Worm (Caenorhabditis elegans) whole organism, young adult: ENCODE measurements around the gene F52E1.14.

Experiments
- B0035.1 ChIP-seq: sonication (generic microtip); optimal IDR thresholded peaks from 2 replicates; lab custom pipeline; 2016; ENCODE audit warnings: missing genetic modification characterization, mild to moderate bottlenecking, missing compliant biosample characterization, missing genotype, missing genetic modification reagents
- ama-1 ChIP-seq, 3 experiments: fragments of 150-350 bp in 1 of 3; sonication (generic microtip) in 2 of 3; optimal IDR thresholded peaks; 2 replicates each; lab custom pipeline; 2014 to 2018; ENCODE audit warnings: missing biosample characterization in 2 of 3, missing genetic modification characterization in 2 of 3, missing genetic modification reagents in 2 of 3
- attf-5 ChIP-seq: fragments of 200-800 bp; sonication (Bioruptor generic); optimal IDR thresholded peaks from 2 replicates; lab custom pipeline; 2018; ENCODE audit warnings: mild to moderate bottlenecking, missing genetic modification characterization, missing compliant biosample characterization
- dox-1 ChIP-seq: fragments of 200-800 bp; sonication (Bioruptor generic); IDR thresholded peaks from 2 replicates; pipeline ENCODE4 v1.3.6; 2022; ENCODE audit warnings: missing genetic modification reagents, missing genetic modification characterization, missing compliant biosample characterization
- lag-1 ChIP-seq: fragments of 200-800 bp; sonication (Bioruptor generic); IDR thresholded peaks from 2 replicates; pipeline ENCODE4 v1.3.6; 2022; ENCODE audit warnings: missing genetic modification reagents, missing genetic modification characterization, missing compliant biosample characterization
- nfya-1 ChIP-seq: sonication (generic microtip); optimal IDR thresholded peaks from 2 replicates; lab custom pipeline; 2017; ENCODE audit warnings: antibody characterized with exemption, missing compliant biosample characterization, missing genetic modification characterization, borderline replicate concordance; ENCODE audit not compliant: insufficient read depth
- nhr-27 ChIP-seq: fragments of 200-800 bp; sonication (Bioruptor generic); optimal IDR thresholded peaks from 2 replicates; lab custom pipeline; 2018; ENCODE audit warnings: mild to moderate bottlenecking, missing genetic modification characterization, moderate library complexity, missing compliant biosample characterization
- rec-8 ChIP-seq, 2 experiments: sonication (generic microtip); optimal IDR thresholded peaks; 2 replicates each; lab custom pipeline; 2016; ENCODE audit warnings: mild to moderate bottlenecking in 2 of 2, missing genetic modification characterization in 2 of 2, missing genetic modification reagents in 2 of 2, missing genotype in 2 of 2, missing biosample characterization in 1 of 2, missing compliant biosample characterization in 1 of 2, moderate library complexity in 1 of 2
- snpc-3.4 ChIP-seq: sonication (generic microtip); optimal IDR thresholded peaks from 2 replicates; lab custom pipeline; 2017; ENCODE audit warnings: missing genetic modification characterization, mild to moderate bottlenecking, missing compliant biosample characterization, antibody characterized with exemption, moderate library complexity, missing genotype, missing genetic modification reagents
- unc-62 ChIP-seq: fragments of 150-350 bp; optimal IDR thresholded peaks from 2 replicates; lab custom pipeline; 2014; ENCODE audit warnings: missing biosample characterization, missing genetic modification reagents, missing genetic modification characterization
- ztf-6 ChIP-seq: fragments of 200-800 bp; sonication (Bioruptor generic); IDR thresholded peaks from 2 replicates; pipeline ENCODE4 v1.3.6; 2022; ENCODE audit warnings: missing genetic modification reagents, missing genetic modification characterization, missing compliant biosample characterization

ce11 chrV:8406155-8406554, 22.4 kb downstream of the F52E1.14 start:
- no peak for TF ChIP-seq lag-1
- TF ChIP-seq ztf-6 (GFP tag; lab: Robert Waterston, UW): no peak
- no peak for TF ChIP-seq attf-5 (GFP tag; lab: Kevin White, UChicago)
- no peak for TF ChIP-seq B0035.1 (tag; lab: Kevin White, UChicago)
- TF ChIP-seq unc-62 (GFP tag; lab: Kevin White, UChicago): no peak
- no peak for TF ChIP-seq rec-8 (tag; optimal IDR thresholded peaks at IDR 0.05; lab: Kevin White, UChicago)
- no peak for TF ChIP-seq ama-1 (optimal IDR thresholded peaks at IDR 0.05; lab: Kevin White, UChicago)
- TF ChIP-seq ama-1 (GFP tag; optimal IDR thresholded peaks at IDR 0.05; lab: Kevin White, UChicago): no peak
- no peak for TF ChIP-seq dox-1 (GFP tag; lab: Robert Waterston, UW)
- no peak for TF ChIP-seq snpc-3.4 (tag; lab: Kevin White, UChicago)
- no peak for TF ChIP-seq nhr-27 (tag; lab: Kevin White, UChicago)
- no peak for TF ChIP-seq nfya-1
